Fruit fly (Drosophila melanogaster): ENCODE results near the gene Spn.
A peak's percentile ranks its signal among the peaks of the same experiment; 100 is the strongest.

Gene Spn

dm6 chr3L:2552116-2552843 lies 1.8 kb downstream of the Spn start:
- TF ChIP-seq psq (optimal IDR thresholded peaks at IDR 0.05) (peak; percentile 56), Myc (optimal IDR thresholded peaks at IDR 0.05) (no peak), h (optimal IDR thresholded peaks at IDR 0.05) (no peak), Sin3A (optimal IDR thresholded peaks at IDR 0.05) (no peak)

- no peak for TF ChIP-seq Sin3A (optimal IDR thresholded peaks at IDR 0.05)
- no peak for TF ChIP-seq Myc (optimal IDR thresholded peaks at IDR 0.05)
- no peak for TF ChIP-seq psq (optimal IDR thresholded peaks at IDR 0.05)
- no peak for TF ChIP-seq insv (optimal IDR thresholded peaks at IDR 0.05)
- TF ChIP-seq ttk (optimal IDR thresholded peaks at IDR 0.05), result no peak
- TF ChIP-seq h (optimal IDR thresholded peaks at IDR 0.05), result no peak
These were observed 2.9 kb downstream of the Spn start for dm6 chr3L:2551137-2551676.

- TF ChIP-seq Myc (optimal IDR thresholded peaks at IDR 0.05) (no peak), ttk (optimal IDR thresholded peaks at IDR 0.05) (no peak), insv (optimal IDR thresholded peaks at IDR 0.05) (no peak), h (optimal IDR thresholded peaks at IDR 0.05) (no peak), Sin3A (optimal IDR thresholded peaks at IDR 0.05) (no peak), psq (optimal IDR thresholded peaks at IDR 0.05) (no peak)
These were observed 5.2 kb downstream of the Spn start for dm6 chr3L:2548932-2549331.

DNA sequence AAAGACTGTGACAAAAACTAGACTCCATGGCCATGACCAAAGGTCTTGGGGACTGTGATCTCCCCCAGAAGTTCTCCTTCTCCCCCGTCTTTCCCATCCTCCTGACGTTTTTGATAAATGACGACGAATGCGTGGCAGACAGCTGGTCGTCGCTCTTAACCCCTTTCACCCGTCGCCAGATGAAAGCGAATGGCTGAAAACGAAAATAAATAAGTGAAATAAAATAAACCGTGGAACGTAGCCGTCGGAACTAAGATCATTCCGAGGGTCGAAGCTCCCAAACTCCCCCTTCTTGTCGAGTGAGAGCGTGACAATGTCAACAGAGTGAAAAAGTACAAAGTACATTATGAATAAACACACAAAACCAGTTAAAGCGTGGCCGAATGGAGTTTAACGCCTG lies 8.2 kb downstream of the Spn start:
- TF ChIP-seq h (optimal IDR thresholded peaks at IDR 0.05) (no peak), psq (optimal IDR thresholded peaks at IDR 0.05) (no peak), ttk (optimal IDR thresholded peaks at IDR 0.05) (no peak), Sin3A (optimal IDR thresholded peaks at IDR 0.05) (no peak), insv (optimal IDR thresholded peaks at IDR 0.05) (no peak), Myc (optimal IDR thresholded peaks at IDR 0.05) (no peak)

dm6 chr3L:2545077-2545453 lies 9.0 kb downstream of the Spn start:
- no peak for TF ChIP-seq psq (optimal IDR thresholded peaks at IDR 0.05)
- TF ChIP-seq Myc (optimal IDR thresholded peaks at IDR 0.05), result no peak
- TF ChIP-seq Sin3A (optimal IDR thresholded peaks at IDR 0.05), result no peak
- TF ChIP-seq insv (optimal IDR thresholded peaks at IDR 0.05), result no peak
- TF ChIP-seq h (optimal IDR thresholded peaks at IDR 0.05), result no peak
- TF ChIP-seq ttk (optimal IDR thresholded peaks at IDR 0.05), result no peak

dm6 chr3L:2544435-2545076 lies 9.5 kb downstream of the Spn start:
- no peak for TF ChIP-seq h (optimal IDR thresholded peaks at IDR 0.05)
- TF ChIP-seq insv (optimal IDR thresholded peaks at IDR 0.05), result no peak
- no peak for TF ChIP-seq Sin3A (optimal IDR thresholded peaks at IDR 0.05)
- no peak for TF ChIP-seq psq (optimal IDR thresholded peaks at IDR 0.05)
- no peak for TF ChIP-seq ttk (optimal IDR thresholded peaks at IDR 0.05)

DNA sequence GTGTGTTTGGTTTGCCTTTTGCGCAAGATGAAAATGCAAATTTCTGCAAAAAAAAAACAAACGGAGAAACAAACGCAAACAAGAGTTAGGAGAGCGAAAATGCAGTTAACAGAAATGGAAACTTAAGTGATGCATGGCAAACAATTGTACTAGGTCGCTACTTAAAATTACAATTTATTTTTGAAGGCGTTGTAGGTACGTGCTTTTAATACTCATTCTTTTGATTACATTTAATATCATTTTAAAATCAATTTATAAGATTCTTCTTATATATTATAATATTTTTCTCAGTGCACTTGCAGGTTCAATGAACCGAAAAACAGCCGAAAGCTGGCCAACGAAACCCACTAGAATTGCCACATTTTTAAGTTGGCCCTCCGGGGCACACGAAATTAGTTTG lies 12.7 kb downstream of the Spn start:
- TF ChIP-seq ttk (optimal IDR thresholded peaks at IDR 0.05) (no peak), Myc (optimal IDR thresholded peaks at IDR 0.05) (no peak), psq (optimal IDR thresholded peaks at IDR 0.05) (no peak), insv (optimal IDR thresholded peaks at IDR 0.05) (no peak), Sin3A (optimal IDR thresholded peaks at IDR 0.05) (no peak), h (optimal IDR thresholded peaks at IDR 0.05) (no peak)

DNA sequence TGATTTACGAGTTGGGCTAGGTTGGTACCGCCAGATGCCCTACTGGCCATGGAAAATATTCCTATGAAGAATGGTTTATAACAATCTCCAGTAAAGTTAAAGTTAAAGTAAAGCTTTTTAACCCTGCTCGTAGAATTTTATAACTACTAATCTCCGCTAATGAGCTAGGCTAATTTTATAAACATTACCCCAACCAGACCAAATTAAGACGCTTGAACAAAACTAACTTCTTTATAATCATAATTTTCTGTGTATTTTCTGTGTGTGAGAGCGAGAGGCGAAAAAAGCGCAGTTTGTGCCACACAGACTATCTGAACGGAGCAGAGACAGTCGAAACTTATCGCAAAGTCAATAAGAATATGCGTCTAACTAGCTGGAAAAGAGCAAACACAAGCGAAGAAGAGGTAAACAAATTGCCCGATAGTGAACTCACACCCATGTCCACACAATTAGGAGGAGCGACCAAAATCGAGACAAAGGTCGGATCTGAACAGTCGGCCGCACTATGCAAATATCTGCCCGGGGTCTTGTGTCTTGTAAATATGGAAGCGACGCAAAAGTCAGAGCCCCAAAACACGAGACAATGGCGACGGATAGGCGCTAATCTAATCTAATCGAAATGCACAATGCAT lies 17.0 kb downstream of the Spn start:
- TF ChIP-seq h (optimal IDR thresholded peaks at IDR 0.05) (no peak), Myc (optimal IDR thresholded peaks at IDR 0.05) (no peak), insv (optimal IDR thresholded peaks at IDR 0.05) (no peak), psq (optimal IDR thresholded peaks at IDR 0.05) (no peak), ttk (optimal IDR thresholded peaks at IDR 0.05) (no peak), Sin3A (optimal IDR thresholded peaks at IDR 0.05) (no peak)

- TF ChIP-seq Myc (optimal IDR thresholded peaks at IDR 0.05) (no peak), insv (optimal IDR thresholded peaks at IDR 0.05) (no peak), h (optimal IDR thresholded peaks at IDR 0.05) (no peak), psq (optimal IDR thresholded peaks at IDR 0.05) (no peak), ttk (optimal IDR thresholded peaks at IDR 0.05) (no peak), Sin3A (optimal IDR thresholded peaks at IDR 0.05) (no peak)
These were observed 20.4 kb downstream of the Spn start for dm6 chr3L:2533732-2534073.

dm6 chr3L:2533000-2533731 lies 20.9 kb downstream of the Spn start:
- TF ChIP-seq psq (optimal IDR thresholded peaks at IDR 0.05) (no peak), ttk (optimal IDR thresholded peaks at IDR 0.05) (no peak), Myc (optimal IDR thresholded peaks at IDR 0.05) (no peak), insv (optimal IDR thresholded peaks at IDR 0.05) (no peak)

DNA sequence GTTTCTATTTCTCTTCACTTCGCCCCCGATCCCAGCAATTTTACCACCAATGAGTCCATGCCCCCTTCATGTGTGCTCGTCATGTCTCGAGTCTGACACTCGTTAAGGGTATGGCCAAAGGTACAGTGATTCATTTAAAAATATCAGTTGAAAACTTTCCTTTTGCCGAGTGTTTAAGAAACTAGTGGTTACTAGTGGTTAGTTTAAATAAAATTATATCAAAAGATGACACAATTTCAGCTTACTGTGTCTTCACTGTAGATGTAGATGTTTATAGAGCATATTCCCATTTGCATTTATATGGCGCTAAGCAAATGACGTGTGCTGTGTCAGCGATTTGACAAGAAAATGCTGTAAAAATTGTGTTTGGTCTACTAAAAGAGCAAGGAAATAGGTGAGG lies 21.7 kb downstream of the Spn start:
- TF ChIP-seq Myc (optimal IDR thresholded peaks at IDR 0.05), result no peak

All from Kc167 (cell line).